Fruit fly (Drosophila melanogaster) whole organism, embryonic: ENCODE results near the gene CG10996.

ENCODE experiments used
- Abd-B ChIP-seq: fragments of 200-800 bp; sonication (Bioruptor generic); optimal IDR thresholded peaks from 2 replicates; lab custom pipeline; 2018; ENCODE audit warnings: missing biosample characterization, mild to moderate bottlenecking, missing genetic modification characterization, moderate library complexity
- C15 ChIP-seq: fragments of 200-800 bp; sonication (Bioruptor generic); IDR thresholded peaks from 3 replicates; pipeline ENCODE4 v1.3.6; 2022; ENCODE audit warnings: missing biosample characterization, missing genetic modification characterization
- CG11696 ChIP-seq: fragments of 200-800 bp; sonication (Bioruptor generic); IDR thresholded peaks from 2 replicates; pipeline ENCODE4 v1.3.6; 2022; ENCODE audit warnings: missing biosample characterization, missing genetic modification characterization
- CG12219 ChIP-seq: fragments of 200-800 bp; sonication (Bioruptor generic); optimal IDR thresholded peaks from 3 replicates; lab custom pipeline; 2018; ENCODE audit warnings: missing biosample characterization, mild to moderate bottlenecking, missing genetic modification characterization
- CG13296 ChIP-seq: fragments of 200-800 bp; sonication (Bioruptor generic); optimal IDR thresholded peaks from 3 replicates; lab custom pipeline; 2018; ENCODE audit warnings: missing biosample characterization, mild to moderate bottlenecking, missing genetic modification characterization
- CG13775 ChIP-seq: fragments of 200-800 bp; sonication (Bioruptor generic); optimal IDR thresholded peaks from 3 replicates; lab custom pipeline; 2017; ENCODE audit warnings: missing biosample characterization, mild to moderate bottlenecking, missing genetic modification characterization
- CG15514 ChIP-seq: fragments of 200-800 bp; sonication (Bioruptor generic); optimal IDR thresholded peaks from 3 replicates; lab custom pipeline; 2017; ENCODE audit warnings: missing biosample characterization, missing genetic modification characterization, mild to moderate bottlenecking, moderate library complexity, missing genetic modification reagents
- CG16813 ChIP-seq: fragments of 200-800 bp; sonication (Bioruptor generic); IDR thresholded peaks from 3 replicates; pipeline ENCODE4 v1.3.6; 2022; ENCODE audit warnings: missing biosample characterization, missing genetic modification characterization; ENCODE audit not compliant: partially characterized antibody
- CG17186 ChIP-seq: fragments of 200-800 bp; sonication (Bioruptor generic); optimal IDR thresholded peaks from 3 replicates; lab custom pipeline; 2017; ENCODE audit warnings: missing biosample characterization, missing genetic modification reagents, missing genetic modification characterization
- CG17328 ChIP-seq: fragments of 200-800 bp; sonication (Bioruptor generic); IDR thresholded peaks from 2 replicates; pipeline ENCODE4 v1.3.6; 2022; ENCODE audit warnings: missing biosample characterization, missing genetic modification characterization
- CG17385 ChIP-seq: fragments of 200-800 bp; sonication (Bioruptor generic); optimal IDR thresholded peaks from 3 replicates; lab custom pipeline; 2018; ENCODE audit warnings: missing biosample characterization, mild to moderate bottlenecking, missing genetic modification characterization
- CG2712 ChIP-seq: fragments of 200-800 bp; optimal IDR thresholded peaks from 3 replicates; lab custom pipeline; 2019; ENCODE audit warnings: missing biosample characterization, mild to moderate bottlenecking, missing genetic modification characterization, moderate library complexity
- CG2889 ChIP-seq: fragments of 200-800 bp; sonication (Bioruptor generic); IDR thresholded peaks from 3 replicates; pipeline ENCODE4 v1.3.6; 2022; ENCODE audit warnings: missing biosample characterization, missing genetic modification characterization
- CG30020 ChIP-seq: fragments of 200-800 bp; optimal IDR thresholded peaks from 2 replicates; lab custom pipeline; 2019; ENCODE audit warnings: missing biosample characterization, mild to moderate bottlenecking, missing genetic modification characterization, moderate library complexity
- CG30403 ChIP-seq: fragments of 200-800 bp; sonication (Bioruptor generic); optimal IDR thresholded peaks from 3 replicates; lab custom pipeline; 2016; ENCODE audit warnings: missing biosample characterization, missing genetic modification characterization
- CG3726 ChIP-seq: fragments of 200-800 bp; sonication (Bioruptor generic); IDR thresholded peaks from 3 replicates; pipeline ENCODE4, ENCODE4 v1.3.6; 2022; ENCODE audit warnings: missing biosample characterization, missing genetic modification characterization
- CG4820 ChIP-seq: fragments of 200-800 bp; sonication (Bioruptor generic); optimal IDR thresholded peaks from 3 replicates; lab custom pipeline; 2016; ENCODE audit warnings: missing biosample characterization, missing genetic modification characterization
- CG6254 ChIP-seq: fragments of 200-800 bp; sonication (Bioruptor generic); optimal IDR thresholded peaks from 3 replicates; lab custom pipeline; 2017; ENCODE audit warnings: mild to moderate bottlenecking, missing biosample characterization, missing genetic modification reagents, missing genetic modification characterization
- CG6683 ChIP-seq: fragments of 200-800 bp; sonication (Bioruptor generic); optimal IDR thresholded peaks from 2 replicates; lab custom pipeline; 2017; ENCODE audit warnings: missing biosample characterization, mild to moderate bottlenecking, missing genetic modification characterization, missing genetic modification reagents
- CG6689 ChIP-seq: fragments of 200-800 bp; sonication (Bioruptor generic); IDR thresholded peaks from 2 replicates; pipeline ENCODE4 v1.3.6; 2022; ENCODE audit warnings: missing biosample characterization, missing genetic modification characterization
- CG7357 ChIP-seq: fragments of 200-800 bp; sonication (Bioruptor generic); IDR thresholded peaks from 3 replicates; pipeline ENCODE4 v1.3.6; 2022; ENCODE audit warnings: missing biosample characterization, missing genetic modification characterization
- CG9797 ChIP-seq: fragments of 200-800 bp; sonication (Bioruptor generic); optimal IDR thresholded peaks from 3 replicates; lab custom pipeline; 2018; ENCODE audit warnings: missing biosample characterization, mild to moderate bottlenecking, missing genetic modification characterization
- E2f2 ChIP-seq: fragments of 200-800 bp; sonication (Bioruptor generic); IDR thresholded peaks from 2 replicates; pipeline ENCODE4 v1.3.6; 2022; ENCODE audit warnings: missing biosample characterization, missing genetic modification characterization
- GATAe ChIP-seq: fragments of 200-800 bp; sonication (Bioruptor generic); conservative IDR thresholded peaks from 2 replicates; pipeline ENCODE4 v1.3.6; 2022; ENCODE audit warnings: missing biosample characterization, missing genetic modification characterization
- Hmx ChIP-seq: fragments of 200-800 bp; sonication (Bioruptor generic); optimal IDR thresholded peaks from 2 replicates; lab custom pipeline; 2016; ENCODE audit warnings: missing biosample characterization, missing genetic modification characterization
- Hr39 ChIP-seq: fragments of >200 bp; optimal IDR thresholded peaks from 2 replicates; lab custom pipeline; 2017
- NFAT ChIP-seq: fragments of 200-800 bp; sonication (Bioruptor generic); IDR thresholded peaks from 2 replicates; pipeline ENCODE4 v1.3.6; 2022; ENCODE audit warnings: missing biosample characterization, missing genetic modification characterization
- Poxn ChIP-seq: fragments of 200-800 bp; sonication (Bioruptor generic); IDR thresholded peaks from 2 replicates; pipeline ENCODE4 v1.3.6; 2022; ENCODE audit warnings: missing biosample characterization, missing genetic modification characterization
- Usf ChIP-seq: fragments of 200-800 bp; sonication (Bioruptor generic); optimal IDR thresholded peaks from 2 replicates; lab custom pipeline; 2017; ENCODE audit warnings: missing genotype, missing biosample characterization, missing genetic modification characterization
- cato ChIP-seq: fragments of 200-800 bp; sonication (Bioruptor generic); optimal IDR thresholded peaks from 2 replicates; lab custom pipeline; 2016; ENCODE audit warnings: missing biosample characterization, missing genetic modification characterization, borderline replicate concordance
- croc ChIP-seq: fragments of 200-800 bp; sonication (Bioruptor generic); conservative IDR thresholded peaks from 3 replicates; pipeline ENCODE4 v1.3.6; 2022; ENCODE audit warnings: missing biosample characterization, missing genetic modification characterization
- danr ChIP-seq: fragments of 200-800 bp; sonication (Bioruptor generic); IDR thresholded peaks from 2 replicates; pipeline ENCODE4 v1.3.6; 2022; ENCODE audit warnings: missing biosample characterization, missing genetic modification characterization
- dimm ChIP-seq: fragments of 200-800 bp; sonication (Bioruptor generic); IDR thresholded peaks from 2 replicates; pipeline ENCODE4 v1.3.6; 2022; ENCODE audit warnings: missing biosample characterization, missing genetic modification characterization
- dpn ChIP-seq, 2 experiments: fragments of 200-800 bp; sonication (Bioruptor generic); optimal IDR thresholded peaks; 3 replicates each; lab custom pipeline; 2016; ENCODE audit warnings: missing biosample characterization in 2 of 2, missing genetic modification characterization in 2 of 2
- ham ChIP-seq: fragments of 200-800 bp; sonication (Bioruptor generic); IDR thresholded peaks from 2 replicates; pipeline ENCODE4 v1.3.6; 2022; ENCODE audit warnings: missing biosample characterization, missing genetic modification characterization
- ken ChIP-seq: fragments of 200-800 bp; sonication (Bioruptor generic); IDR thresholded peaks from 3 replicates; pipeline ENCODE4 v1.3.6; 2022; ENCODE audit warnings: missing biosample characterization, missing genetic modification characterization
- lbe ChIP-seq: fragments of 200-800 bp; sonication (Bioruptor generic); optimal IDR thresholded peaks from 2 replicates; lab custom pipeline; 2016; ENCODE audit warnings: missing biosample characterization, mild to moderate bottlenecking, missing genetic modification characterization
- lov ChIP-seq, 2 experiments: fragments of 200-800 bp in 1 of 2; fragments of >200 bp in 1 of 2; sonication (Bioruptor generic) in 1 of 2; IDR thresholded peaks in 1 of 2; optimal IDR thresholded peaks in 1 of 2; 2 replicates in 1 of 2; 3 replicates in 1 of 2; pipeline versions ENCODE4 v1.3.6 to Lab custom; 2017 to 2022; ENCODE audit warnings: missing biosample characterization in 1 of 2, missing genetic modification characterization in 1 of 2
- mirr ChIP-seq: fragments of 200-800 bp; sonication (Bioruptor generic); optimal IDR thresholded peaks from 3 replicates; lab custom pipeline; 2018; ENCODE audit warnings: missing biosample characterization, mild to moderate bottlenecking, missing genetic modification characterization
- nerfin-2 ChIP-seq: fragments of 200-800 bp; sonication (Bioruptor generic); IDR thresholded peaks from 2 replicates; pipeline ENCODE4 v1.3.6; 2022; ENCODE audit warnings: missing biosample characterization, missing genetic modification characterization; ENCODE audit not compliant: partially characterized antibody
- org-1 ChIP-seq: fragments of 200-800 bp; sonication (Bioruptor generic); optimal IDR thresholded peaks from 2 replicates; lab custom pipeline; 2017; ENCODE audit warnings: missing biosample characterization, missing genetic modification characterization
- pho ChIP-seq: fragments of 200-800 bp; sonication (Bioruptor generic); optimal IDR thresholded peaks from 2 replicates; lab custom pipeline; 2016; ENCODE audit warnings: missing biosample characterization, missing genetic modification characterization
- pita ChIP-seq: fragments of 200-800 bp; sonication (Bioruptor generic); optimal IDR thresholded peaks from 2 replicates; lab custom pipeline; 2017; ENCODE audit warnings: missing biosample characterization, mild to moderate bottlenecking, missing genetic modification characterization
- sc ChIP-seq, 3 experiments: fragments of >200 bp in 2 of 3; fragments of 200-800 bp in 1 of 3; sonication (Bioruptor generic) in 1 of 3; optimal IDR thresholded peaks; 2 replicates in 2 of 3; 3 replicates in 1 of 3; lab custom pipeline; 2017; ENCODE audit warnings: mild to moderate bottlenecking in 1 of 3, missing biosample characterization in 1 of 3, missing genetic modification characterization in 1 of 3, missing genetic modification reagents in 1 of 3
- ssp ChIP-seq: fragments of 200-800 bp; sonication (Bioruptor generic); IDR thresholded peaks from 2 replicates; pipeline ENCODE4 v1.3.6; 2022; ENCODE audit warnings: missing biosample characterization, missing genetic modification characterization
- tio ChIP-seq: fragments of 200-800 bp; sonication (Bioruptor generic); optimal IDR thresholded peaks from 2 replicates; lab custom pipeline; 2017; ENCODE audit warnings: missing biosample characterization, missing genetic modification characterization, inconsistent platforms
- tna ChIP-seq: fragments of 200-800 bp; sonication (Bioruptor generic); IDR thresholded peaks from 2 replicates; pipeline ENCODE4 v1.3.6; 2022; ENCODE audit warnings: missing biosample characterization, missing genetic modification characterization; ENCODE audit not compliant: partially characterized antibody
- vfl ChIP-seq: fragments of 200-800 bp; sonication (Bioruptor generic); optimal IDR thresholded peaks from 2 replicates; lab custom pipeline; 2016; ENCODE audit warnings: missing biosample characterization, missing genetic modification characterization

CG10996 gene

dm6 chrX:13748906-13749872 lies 48.2 kb downstream of the CG10996 start (continued):
- peak; percentile 96 for TF ChIP-seq CG11696 (GFP tag; lab: Robert Waterston, UW)
- TF ChIP-seq CG16813: no peak
- TF ChIP-seq CG12219 (GFP tag; lab: Kevin White, UChicago): peak; percentile 64
- TF ChIP-seq tio (GFP tag; lab: Kevin White, UChicago): peak; percentile 59
- TF ChIP-seq CG17385 (GFP tag; lab: Kevin White, UChicago): peak; percentile 72
- peak; percentile 53; the same call in 1 of the 2 replicates for TF ChIP-seq ssp
- TF ChIP-seq CG15514 (GFP tag; lab: Kevin White, UChicago): peak; percentile 66
- TF ChIP-seq GATAe (GFP tag; lab: Robert Waterston, UW): no peak
- TF ChIP-seq mirr (GFP tag; lab: Kevin White, UChicago): peak; percentile 4
- TF ChIP-seq CG3726 (GFP tag; lab: Robert Waterston, UW): peak; percentile 54; the same call in 1 of the 3 replicates
- no peak for TF ChIP-seq lbe (GFP tag; lab: Kevin White, UChicago)
- 0 out of 3 replicates have a peak, but pooled peaks have one; percentile 39 for TF ChIP-seq CG2889 (GFP tag; lab: Robert Waterston, UW)
- TF ChIP-seq CG30403: peak; percentile 77
- no peak for TF ChIP-seq sc (optimal IDR thresholded peaks at IDR 0.05; lab: Kevin White, UChicago)
- no peak for TF ChIP-seq sc (GFP tag; optimal IDR thresholded peaks at IDR 0.05; lab: Kevin White, UChicago)
- TF ChIP-seq Hmx (GFP tag; lab: Kevin White, UChicago): no peak
- no peak for TF ChIP-seq croc (GFP tag; lab: Robert Waterston, UW)
- peak; percentile 31 for TF ChIP-seq Abd-B (GFP tag; lab: Kevin White, UChicago)
- no peak for TF ChIP-seq lov (optimal IDR thresholded peaks at IDR 0.05; lab: Kevin White, UChicago)
- TF ChIP-seq lov (GFP tag; IDR thresholded peaks at IDR 0.05; lab: Robert Waterston, UW): no peak
- TF ChIP-seq NFAT (GFP tag; lab: Robert Waterston, UW): peak; percentile 38; the same call in 1 of the 2 replicates
- no peak for TF ChIP-seq nerfin-2 (GFP tag; lab: Robert Waterston, UW)
- no peak for TF ChIP-seq pita (GFP tag; lab: Kevin White, UChicago)
- TF ChIP-seq CG17186 (GFP tag; lab: Kevin White, UChicago): no peak
- no peak for TF ChIP-seq cato (GFP tag; lab: Kevin White, UChicago)
- no peak for TF ChIP-seq Usf (GFP tag; lab: Kevin White, UChicago)
- no peak for TF ChIP-seq CG9797 (GFP tag; lab: Kevin White, UChicago)
- peak; percentile 26 for TF ChIP-seq CG6254 (GFP tag; lab: Kevin White, UChicago)
- no peak for TF ChIP-seq Poxn (GFP tag; lab: Robert Waterston, UW)
- peak; percentile 55 for TF ChIP-seq CG13775 (GFP tag; lab: Kevin White, UChicago)
- TF ChIP-seq Hr39 (lab: Kevin White, UChicago): no peak
- peak; percentile 55 for TF ChIP-seq E2f2
- TF ChIP-seq ken (GFP tag; lab: Robert Waterston, UW): no peak
- no peak for TF ChIP-seq dimm (GFP tag; lab: Robert Waterston, UW)
- TF ChIP-seq vfl (GFP tag; lab: Kevin White, UChicago): no peak
- TF ChIP-seq CG2712 (tag; lab: Kevin White, UChicago): peak; percentile 75
- peak; percentile 50 for TF ChIP-seq CG17328 (GFP tag; lab: Robert Waterston, UW)
- TF ChIP-seq C15 (GFP tag; lab: Robert Waterston, UW): 0 out of 3 replicates have a peak, but pooled peaks have one; percentile 7
- TF ChIP-seq danr (GFP tag; lab: Robert Waterston, UW): no peak
- TF ChIP-seq CG4820 (GFP tag; lab: Kevin White, UChicago): peak; percentile 44
- peak; percentile 65 for TF ChIP-seq CG7357 (GFP tag; lab: Robert Waterston, UW)
- TF ChIP-seq org-1 (GFP tag; lab: Kevin White, UChicago): peak; percentile 68
- TF ChIP-seq tna (GFP tag; lab: Robert Waterston, UW): no peak
- peak; percentile 6 for TF ChIP-seq CG30020 (tag; lab: Kevin White, UChicago)
- TF ChIP-seq dpn (GFP tag; optimal IDR thresholded peaks at IDR 0.05; lab: Kevin White, UChicago): peak; percentile 47 to 52
- TF ChIP-seq pho (GFP tag; lab: Kevin White, UChicago): peak; percentile 54
- peak; percentile 17 for TF ChIP-seq CG6683
- TF ChIP-seq ham (GFP tag; lab: Robert Waterston, UW): no peak
- peak; percentile 70 for TF ChIP-seq CG13296
- TF ChIP-seq CG6689: peak; percentile 81
